Worm (Caenorhabditis elegans): Measurements from ENCODE around the gene hmg-12.

Gene hmg-12

DNA sequence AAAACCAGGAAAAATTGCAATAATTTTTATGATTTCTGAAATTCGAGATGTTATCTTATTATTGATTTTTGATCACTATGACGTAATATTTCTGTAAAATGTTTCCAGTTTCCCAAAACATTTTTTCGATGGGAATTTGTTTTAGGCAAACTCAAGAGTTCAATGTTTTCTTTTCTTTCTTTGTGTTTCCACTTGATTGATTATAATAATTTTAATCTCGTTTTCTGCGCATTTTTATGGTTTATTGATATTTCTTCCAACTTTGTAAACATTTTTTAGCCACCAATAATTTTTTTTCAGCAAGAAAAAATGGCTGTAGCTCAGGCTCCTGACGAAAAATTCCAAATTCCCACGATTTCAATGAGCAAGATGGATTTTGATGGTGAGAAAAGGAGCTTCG, 37.9 kb downstream of the hmg-12 start, which contains the start of gene W03C9.6:
TSS of gene W03C9.6 (plus strand) at position 301 of the 400 bp plus-strand sequence.
- no peak for TF ChIP-seq unc-62 (GFP tag; optimal IDR thresholded peaks at IDR 0.05)

- no peak for TF ChIP-seq unc-62 (GFP tag; optimal IDR thresholded peaks at IDR 0.05)
Observed at ce11 chrII:11954811-11955210, 38.5 kb downstream of the hmg-12 start.

- TF ChIP-seq unc-62 (GFP tag; optimal IDR thresholded peaks at IDR 0.05), result no peak
Observed at ce11 chrII:11958793-11959574, 42.7 kb downstream of the hmg-12 start.

DNA sequence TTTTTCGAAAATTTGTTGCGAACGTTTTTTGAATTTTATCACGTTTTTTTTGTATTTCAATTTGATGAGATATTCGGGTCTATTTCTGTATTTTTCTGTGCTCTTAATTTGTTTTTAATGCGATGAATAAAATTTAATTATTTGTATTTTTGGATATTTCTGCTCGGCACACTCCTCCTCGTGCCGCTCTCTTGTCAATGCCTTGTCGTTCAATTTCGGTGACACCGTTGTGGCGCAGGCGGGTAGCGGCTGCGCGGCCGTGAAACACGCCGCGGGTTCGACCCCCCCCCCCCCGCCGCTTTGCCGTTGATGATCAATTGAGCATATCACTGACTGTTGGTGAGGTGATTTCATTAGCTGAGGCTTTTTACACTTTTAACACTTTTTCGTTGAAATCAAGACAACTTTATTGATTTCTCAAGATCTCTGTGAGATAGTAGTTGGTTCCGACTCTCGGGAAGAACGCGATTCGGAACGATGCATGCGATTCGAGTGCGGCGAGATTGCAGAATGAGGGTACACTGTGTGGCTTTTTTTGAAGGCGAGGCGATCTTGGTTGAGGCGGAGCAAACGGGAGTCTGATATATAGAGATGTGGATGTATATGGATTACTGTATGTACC, 44.4 kb downstream of the hmg-12 start:
- TF ChIP-seq unc-62 (GFP tag; optimal IDR thresholded peaks at IDR 0.05), result no peak

DNA sequence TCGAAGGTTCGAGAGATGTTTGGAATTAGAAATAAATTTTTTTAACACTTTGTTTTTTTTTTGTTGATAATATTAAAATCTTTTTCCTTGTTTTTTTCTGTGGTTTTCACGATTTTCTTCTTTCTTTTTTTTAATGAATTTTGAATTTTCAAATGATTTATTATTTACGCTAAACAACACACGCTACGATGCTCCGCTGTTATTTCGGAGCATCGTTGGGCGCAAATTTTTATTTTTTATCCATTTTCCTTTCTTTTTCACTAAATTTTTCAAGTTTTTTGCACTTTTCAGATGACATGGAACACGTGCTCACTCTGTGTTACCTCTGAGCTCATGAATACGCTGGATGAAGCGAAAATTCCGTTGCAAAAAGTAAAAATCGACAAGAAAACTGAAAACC, 45.8 kb downstream of the hmg-12 start, which contains the start of the genes W03C9.1 and W03C9.2:
TSS of gene W03C9.1 (minus strand) at position 46 of the 400 bp plus-strand sequence.
TSS of gene W03C9.2 (plus strand) at position 286 of the 400 bp plus-strand sequence.
- TF ChIP-seq unc-62 (GFP tag; optimal IDR thresholded peaks at IDR 0.05), result no peak

DNA sequence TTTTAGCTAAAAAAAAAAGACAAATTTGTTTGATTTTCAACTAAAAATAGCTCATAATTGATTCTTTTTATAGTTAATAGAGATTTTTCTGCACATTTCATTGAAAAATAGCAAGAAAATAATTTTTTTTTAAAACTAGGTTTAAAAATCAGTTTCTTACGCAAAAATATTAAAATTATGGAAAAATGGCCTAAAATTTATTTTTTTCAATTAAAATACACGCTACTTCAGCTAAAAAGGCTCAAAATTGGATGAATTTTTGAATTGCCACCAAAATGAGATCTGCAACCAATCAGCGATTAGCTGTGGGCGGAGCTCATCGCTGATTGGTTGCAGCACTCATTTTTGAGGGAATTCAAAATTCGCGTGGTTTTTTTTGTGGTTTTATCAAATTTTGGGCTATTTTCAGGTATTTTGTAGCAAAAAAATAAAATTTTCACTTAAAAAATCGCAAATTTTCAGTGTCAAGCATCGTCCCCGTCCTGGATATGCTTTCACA, 46.9 kb downstream of the hmg-12 start:
- TF ChIP-seq unc-62 (GFP tag; optimal IDR thresholded peaks at IDR 0.05), result no peak

ce11 chrII:11964847-11965246, 48.5 kb downstream of the hmg-12 start:
- TF ChIP-seq unc-62 (GFP tag; optimal IDR thresholded peaks at IDR 0.05), result no peak

ce11 chrII:11966602-11967001, 50.3 kb downstream of the hmg-12 start, which contains the start of gene rab-7:
Gene rab-7 (minus strand): TSS chrII:11966931.
- TF ChIP-seq unc-62 (GFP tag; optimal IDR thresholded peaks at IDR 0.05), result no peak

Data from whole organism, dauer.